Worm (Caenorhabditis elegans) whole organism, young adult: ENCODE data around the gene Y50E8A.22.

Experiments
- C06A6.2 ChIP-seq: fragments of 200-800 bp; sonication (Bioruptor generic); conservative IDR thresholded peaks from 2 replicates; pipeline ENCODE4 v1.3.6; 2022; ENCODE audit warnings: missing genetic modification characterization, missing compliant biosample characterization
- F10E7.11 ChIP-seq: sonication (generic microtip); optimal IDR thresholded peaks from 2 replicates; lab custom pipeline; 2017; ENCODE audit warnings: mild to moderate bottlenecking, missing genetic modification characterization, moderate library complexity, missing compliant biosample characterization
- F23B12.7 ChIP-seq: sonication (generic microtip); optimal IDR thresholded peaks from 2 replicates; lab custom pipeline; 2017; ENCODE audit warnings: missing genetic modification characterization, mild to moderate bottlenecking, missing compliant biosample characterization, antibody characterized with exemption, moderate library complexity; ENCODE audit not compliant: insufficient read depth
- F49E8.2 ChIP-seq: sonication (generic microtip); optimal IDR thresholded peaks from 3 replicates; lab custom pipeline; 2017; ENCODE audit warnings: missing genetic modification characterization, mild to moderate bottlenecking, missing compliant biosample characterization, antibody characterized with exemption, moderate library complexity; ENCODE audit not compliant: insufficient read depth
- Y53G8AR.9 ChIP-seq: fragments of 200-800 bp; sonication (Bioruptor generic); conservative IDR thresholded peaks from 2 replicates; pipeline ENCODE4 v1.3.6; 2022; ENCODE audit warnings: missing genetic modification reagents, missing genetic modification characterization, missing compliant biosample characterization
- Y79H2A.3 ChIP-seq: fragments of 200-800 bp; sonication (Bioruptor generic); conservative IDR thresholded peaks from 2 replicates; pipeline ENCODE4 v1.3.6; 2022; ENCODE audit warnings: missing genetic modification reagents, missing genetic modification characterization, missing compliant biosample characterization
- ZK185.1 ChIP-seq: sonication (generic microtip); optimal IDR thresholded peaks from 2 replicates; lab custom pipeline; 2016; ENCODE audit warnings: mild to moderate bottlenecking, missing genetic modification characterization, missing compliant biosample characterization; ENCODE audit not compliant: poor library complexity, severe bottlenecking
- attf-3 ChIP-seq: fragments of 200-800 bp; sonication (Bioruptor generic); conservative IDR thresholded peaks from 2 replicates; pipeline ENCODE4 v1.3.6; 2022; ENCODE audit warnings: missing genetic modification reagents, missing genetic modification characterization, missing compliant biosample characterization
- bed-2 ChIP-seq: fragments of 200-800 bp; sonication (Bioruptor generic); IDR thresholded peaks from 2 replicates; pipeline ENCODE4 v1.3.6; 2022; ENCODE audit warnings: missing genetic modification reagents, missing genetic modification characterization, missing compliant biosample characterization
- cebp-1 ChIP-seq, 2 experiments: fragments of 200-800 bp in 1 of 2; sonication (Bioruptor generic) in 1 of 2; sonication (generic microtip) in 1 of 2; IDR thresholded peaks in 1 of 2; optimal IDR thresholded peaks in 1 of 2; 2 replicates each; pipeline versions ENCODE4 v1.3.6 to Lab custom; 2017 to 2022; ENCODE audit warnings: missing compliant biosample characterization in 2 of 2, missing genetic modification characterization in 2 of 2, mild to moderate bottlenecking in 1 of 2, missing genetic modification reagents in 1 of 2, moderate library complexity in 1 of 2
- ceh-40 ChIP-seq: fragments of 200-800 bp; sonication (Bioruptor generic); IDR thresholded peaks from 2 replicates; pipeline ENCODE4 v1.3.6; 2022; ENCODE audit warnings: missing genetic modification characterization, missing compliant biosample characterization
- ceh-58 ChIP-seq: fragments of 200-800 bp; sonication (Bioruptor generic); IDR thresholded peaks from 2 replicates; pipeline ENCODE4 v1.3.6; 2022; ENCODE audit warnings: missing genetic modification characterization, missing compliant biosample characterization
- die-1 ChIP-seq: sonication (generic microtip); optimal IDR thresholded peaks from 2 replicates; lab custom pipeline; 2016; ENCODE audit warnings: missing genotype, mild to moderate bottlenecking, missing genetic modification characterization, missing compliant biosample characterization
- dox-1 ChIP-seq: fragments of 200-800 bp; sonication (Bioruptor generic); IDR thresholded peaks from 2 replicates; pipeline ENCODE4 v1.3.6; 2022; ENCODE audit warnings: missing genetic modification reagents, missing genetic modification characterization, missing compliant biosample characterization
- dpl-1 ChIP-seq: fragments of 150-350 bp; optimal IDR thresholded peaks from 2 replicates; lab custom pipeline; 2014; ENCODE audit warnings: missing biosample characterization, missing genetic modification reagents, missing genetic modification characterization
- ekl-4 ChIP-seq: fragments of 200-800 bp; sonication (Bioruptor generic); IDR thresholded peaks from 2 replicates; pipeline ENCODE4 v1.3.6; 2022; ENCODE audit warnings: missing genetic modification reagents, missing genetic modification characterization, missing compliant biosample characterization
- lin-54 ChIP-seq: fragments of 200-800 bp; sonication (Bioruptor generic); optimal IDR thresholded peaks from 2 replicates; lab custom pipeline; 2018; ENCODE audit warnings: mild to moderate bottlenecking, missing genetic modification characterization, missing compliant biosample characterization
- lsl-1 ChIP-seq: fragments of 200-800 bp; sonication (Bioruptor generic); optimal IDR thresholded peaks from 2 replicates; lab custom pipeline; 2018; ENCODE audit warnings: mild to moderate bottlenecking, missing genetic modification characterization, moderate library complexity, missing compliant biosample characterization
- madf-3 ChIP-seq: fragments of 200-800 bp; sonication (Bioruptor generic); IDR thresholded peaks from 2 replicates; pipeline ENCODE4 v1.3.6; 2022; ENCODE audit warnings: missing genetic modification reagents, missing genetic modification characterization, missing compliant biosample characterization
- madf-6 ChIP-seq: fragments of 200-800 bp; sonication (Bioruptor generic); IDR thresholded peaks from 2 replicates; pipeline ENCODE4 v1.3.6; 2022; ENCODE audit warnings: missing genetic modification reagents, missing genetic modification characterization, missing compliant biosample characterization
- mes-4 ChIP-seq: sonication (generic microtip); optimal IDR thresholded peaks from 2 replicates; lab custom pipeline; 2016; ENCODE audit warnings: missing genotype, missing genetic modification characterization, missing compliant biosample characterization
- nfya-1 ChIP-seq: sonication (generic microtip); optimal IDR thresholded peaks from 2 replicates; lab custom pipeline; 2017; ENCODE audit warnings: antibody characterized with exemption, missing compliant biosample characterization, missing genetic modification characterization, borderline replicate concordance; ENCODE audit not compliant: insufficient read depth
- nfyb-1 ChIP-seq: fragments of 200-800 bp; sonication (Bioruptor generic); IDR thresholded peaks from 2 replicates; pipeline ENCODE4 v1.3.6; 2022; ENCODE audit warnings: missing genetic modification reagents, missing genetic modification characterization, missing compliant biosample characterization
- nhr-80 ChIP-seq: sonication (generic microtip); optimal IDR thresholded peaks from 2 replicates; lab custom pipeline; 2016; ENCODE audit warnings: missing genetic modification characterization, missing compliant biosample characterization
- nhr-90 ChIP-seq: sonication (generic microtip); optimal IDR thresholded peaks from 2 replicates; lab custom pipeline; 2016; ENCODE audit warnings: missing genotype, mild to moderate bottlenecking, missing genetic modification characterization, missing compliant biosample characterization
- rpc-1 ChIP-seq, 2 experiments: fragments of 150-350 bp in 1 of 2; sonication (generic microtip) in 1 of 2; optimal IDR thresholded peaks; 2 replicates each; lab custom pipeline; 2014 to 2018; ENCODE audit warnings: missing biosample characterization in 1 of 2, missing genetic modification characterization in 1 of 2, missing genetic modification reagents in 1 of 2, missing genotype in 1 of 2
- sdz-38 ChIP-seq: sonication (generic microtip); optimal IDR thresholded peaks from 2 replicates; lab custom pipeline; 2016; ENCODE audit warnings: missing genotype, missing genetic modification characterization, missing compliant biosample characterization
- sea-2 ChIP-seq: fragments of 200-800 bp; sonication (Bioruptor generic); IDR thresholded peaks from 2 replicates; pipeline ENCODE4 v1.3.6; 2022; ENCODE audit warnings: missing genetic modification characterization, missing compliant biosample characterization
- snpc-1.3 ChIP-seq: sonication (generic microtip); optimal IDR thresholded peaks from 2 replicates; lab custom pipeline; 2017; ENCODE audit warnings: missing genetic modification characterization, mild to moderate bottlenecking, missing compliant biosample characterization, antibody characterized with exemption, moderate library complexity, missing genotype, missing genetic modification reagents; ENCODE audit not compliant: insufficient read depth
- snpc-3.4 ChIP-seq: sonication (generic microtip); optimal IDR thresholded peaks from 2 replicates; lab custom pipeline; 2017; ENCODE audit warnings: missing genetic modification characterization, mild to moderate bottlenecking, missing compliant biosample characterization, antibody characterized with exemption, moderate library complexity, missing genotype, missing genetic modification reagents
- ztf-6 ChIP-seq: fragments of 200-800 bp; sonication (Bioruptor generic); IDR thresholded peaks from 2 replicates; pipeline ENCODE4 v1.3.6; 2022; ENCODE audit warnings: missing genetic modification reagents, missing genetic modification characterization, missing compliant biosample characterization

Y50E8A.22 gene

ce11 chrV:14719491-14719890 is 29.4 kb downstream of the Y50E8A.22 start, which contains the start of gene R08A2.1:
TSS of gene R08A2.1 (minus strand) at chrV:14719591.
- no peak for TF ChIP-seq ceh-58 (GFP tag; lab: Robert Waterston, UW)
- TF ChIP-seq lsl-1 (GFP tag; lab: Kevin White, UChicago): no peak
- TF ChIP-seq rpc-1 (optimal IDR thresholded peaks at IDR 0.05; lab: Kevin White, UChicago): no peak
- TF ChIP-seq rpc-1 (tag; optimal IDR thresholded peaks at IDR 0.05; lab: Kevin White, UChicago): no peak
- TF ChIP-seq Y53G8AR.9: no peak
- no peak for TF ChIP-seq dox-1 (GFP tag; lab: Robert Waterston, UW)
- TF ChIP-seq snpc-3.4 (tag; lab: Kevin White, UChicago): no peak
- no peak for TF ChIP-seq Y79H2A.3 (GFP tag; lab: Robert Waterston, UW)
- no peak for TF ChIP-seq F49E8.2 (tag; lab: Kevin White, UChicago)
- TF ChIP-seq sdz-38 (tag; lab: Kevin White, UChicago): no peak
- TF ChIP-seq ceh-40 (GFP tag; lab: Robert Waterston, UW): no peak
- no peak for TF ChIP-seq madf-6
- no peak for TF ChIP-seq F10E7.11 (tag; lab: Kevin White, UChicago)
- no peak for TF ChIP-seq die-1 (tag; lab: Kevin White, UChicago)
- TF ChIP-seq ZK185.1 (tag; lab: Kevin White, UChicago): no peak

ce11 chrV:14716114-14716513 is 32.8 kb downstream of the Y50E8A.22 start, which contains the start of gene fbxa-147:
TSS of gene fbxa-147 (plus strand) at chrV:14716499.
- TF ChIP-seq bed-2 (no peak), nhr-80 (peak; percentile 63), C06A6.2 (GFP tag; lab: Robert Waterston, UW) (no peak), snpc-1.3 (tag; lab: Kevin White, UChicago) (no peak), attf-3 (GFP tag; lab: Robert Waterston, UW) (no peak)
- TF ChIP-seq, all 124 proteins: peak for 1

ce11 chrV:14715608-14716007 is 33.3 kb downstream of the Y50E8A.22 start, which contains the start of gene R08A2.2:
TSS of gene R08A2.2 (minus strand) at chrV:14715708.
- TF ChIP-seq ztf-6: no peak
- no peak for TF ChIP-seq mes-4 (tag; lab: Kevin White, UChicago)
- TF ChIP-seq ekl-4: no peak
- TF ChIP-seq nfya-1 (tag; lab: Kevin White, UChicago): no peak
- no peak for TF ChIP-seq madf-3
- TF ChIP-seq cebp-1 (GFP tag; IDR thresholded peaks at IDR 0.05; lab: Robert Waterston, UW): no peak
- no peak for TF ChIP-seq cebp-1 (tag; optimal IDR thresholded peaks at IDR 0.05; lab: Kevin White, UChicago)
- TF ChIP-seq rpc-1 (optimal IDR thresholded peaks at IDR 0.05; lab: Kevin White, UChicago): no peak
- no peak for TF ChIP-seq rpc-1 (tag; optimal IDR thresholded peaks at IDR 0.05; lab: Kevin White, UChicago)
- no peak for TF ChIP-seq nhr-90 (tag; lab: Kevin White, UChicago)

- no peak for TF ChIP-seq ztf-6
- TF ChIP-seq mes-4 (tag; lab: Kevin White, UChicago): no peak
- no peak for TF ChIP-seq lin-54 (GFP tag; lab: Kevin White, UChicago)
- no peak for TF ChIP-seq dpl-1 (GFP tag; lab: Kevin White, UChicago)
- TF ChIP-seq sea-2 (GFP tag; lab: Robert Waterston, UW): no peak
- no peak for TF ChIP-seq F10E7.11 (tag; lab: Kevin White, UChicago)
- no peak for TF ChIP-seq nfya-1 (tag; lab: Kevin White, UChicago)
- no peak for TF ChIP-seq nfyb-1 (GFP tag; lab: Robert Waterston, UW)
- no peak for TF ChIP-seq F23B12.7 (tag; lab: Kevin White, UChicago)
Observed at ce11 chrV:14712316-14712715, 36.6 kb downstream of the Y50E8A.22 start, which contains the start of gene R08A2.5. TSS of gene R08A2.5 (plus strand) at chrV:14712616.
